Fruit fly (Drosophila melanogaster) whole organism, pupa: ENCODE data around the gene cutlet.

Experiments
- CG10348 ChIP-seq: fragments of 200-800 bp; sonication (Bioruptor generic); IDR thresholded peaks from 2 replicates; pipeline ENCODE4 v1.3.6; 2022; ENCODE audit warnings: missing biosample characterization, missing genetic modification characterization
- CG12605 ChIP-seq: fragments of 200-800 bp; sonication (Bioruptor generic); IDR thresholded peaks from 2 replicates; pipeline ENCODE4 v1.3.6; 2022; ENCODE audit warnings: missing biosample characterization, missing genetic modification characterization
- CG13204 ChIP-seq: fragments of 200-800 bp; sonication (Bioruptor generic); optimal IDR thresholded peaks from 2 replicates; lab custom pipeline; 2018; ENCODE audit warnings: missing biosample characterization, mild to moderate bottlenecking, missing genetic modification characterization, moderate library complexity
- CG14655 ChIP-seq: fragments of 200-800 bp; sonication (Bioruptor generic); optimal IDR thresholded peaks from 3 replicates; lab custom pipeline; 2017; ENCODE audit warnings: mild to moderate bottlenecking, missing biosample characterization, missing genetic modification reagents, missing genetic modification characterization
- CG15710 ChIP-seq: fragments of 200-800 bp; sonication (Bioruptor generic); optimal IDR thresholded peaks from 2 replicates; lab custom pipeline; 2018; ENCODE audit warnings: missing biosample characterization, mild to moderate bottlenecking, missing genetic modification characterization, moderate library complexity
- CG17806 ChIP-seq: fragments of 200-800 bp; sonication (Bioruptor generic); optimal IDR thresholded peaks from 2 replicates; lab custom pipeline; 2018; ENCODE audit warnings: missing biosample characterization, mild to moderate bottlenecking, missing genetic modification characterization, moderate library complexity
- CG32121 ChIP-seq: fragments of 200-800 bp; sonication (Bioruptor generic); IDR thresholded peaks from 2 replicates; pipeline ENCODE4 v1.3.6; 2022; ENCODE audit warnings: missing biosample characterization, missing genetic modification characterization
- CG34367 ChIP-seq: fragments of 200-800 bp; sonication (Bioruptor generic); optimal IDR thresholded peaks from 2 replicates; lab custom pipeline; 2018; ENCODE audit warnings: missing biosample characterization, mild to moderate bottlenecking, missing genetic modification characterization
- CG4496 ChIP-seq: fragments of 200-800 bp; sonication (Bioruptor generic); IDR thresholded peaks from 3 replicates; pipeline ENCODE4 v1.3.6; 2022; ENCODE audit warnings: missing biosample characterization, missing genetic modification characterization
- CG8159 ChIP-seq: fragments of 200-800 bp; sonication (Bioruptor generic); optimal IDR thresholded peaks from 3 replicates; lab custom pipeline; 2018; ENCODE audit warnings: missing biosample characterization, mild to moderate bottlenecking, missing genetic modification characterization, moderate library complexity
- CG8301 ChIP-seq: fragments of 200-800 bp; sonication (Bioruptor generic); optimal IDR thresholded peaks from 2 replicates; lab custom pipeline; 2018; ENCODE audit warnings: missing biosample characterization, mild to moderate bottlenecking, missing genetic modification characterization
- CG9948 ChIP-seq: fragments of 200-800 bp; sonication (Bioruptor generic); optimal IDR thresholded peaks from 2 replicates; lab custom pipeline; 2018; ENCODE audit warnings: missing biosample characterization, mild to moderate bottlenecking, missing genetic modification characterization, moderate library complexity
- D1 ChIP-seq: fragments of 200-800 bp; sonication (Bioruptor generic); optimal IDR thresholded peaks from 2 replicates; lab custom pipeline; 2018; ENCODE audit warnings: missing biosample characterization, mild to moderate bottlenecking, missing genetic modification characterization, moderate library complexity
- EcR ChIP-seq: fragments of 200-800 bp; sonication (Bioruptor generic); optimal IDR thresholded peaks from 3 replicates; lab custom pipeline; 2019; ENCODE audit warnings: missing biosample characterization, missing genetic modification characterization, mild to moderate bottlenecking, moderate library complexity, missing genetic modification reagents
- Ets98B ChIP-seq: fragments of 200-800 bp; sonication (Bioruptor generic); IDR thresholded peaks from 2 replicates; pipeline ENCODE4 v1.3.6; 2022; ENCODE audit warnings: missing biosample characterization, missing genetic modification characterization
- Pif1A ChIP-seq: fragments of 200-800 bp; sonication (Bioruptor generic); optimal IDR thresholded peaks from 3 replicates; lab custom pipeline; 2016; ENCODE audit warnings: missing biosample characterization, missing genetic modification characterization
- Pif1B ChIP-seq: fragments of 200-800 bp; sonication (Bioruptor generic); optimal IDR thresholded peaks from 3 replicates; lab custom pipeline; 2016; ENCODE audit warnings: missing biosample characterization, missing genetic modification characterization
- Snoo ChIP-seq: fragments of 200-800 bp; sonication (Bioruptor generic); optimal IDR thresholded peaks from 3 replicates; lab custom pipeline; 2017; ENCODE audit warnings: missing biosample characterization, mild to moderate bottlenecking, missing genetic modification characterization, inconsistent platforms
- fd96Ca ChIP-seq: fragments of 200-800 bp; sonication (Bioruptor generic); IDR thresholded peaks from 3 replicates; pipeline ENCODE4 v1.3.6; 2022; ENCODE audit warnings: missing biosample characterization, missing genetic modification characterization
- gl ChIP-seq: fragments of 200-800 bp; sonication (Bioruptor generic); optimal IDR thresholded peaks from 2 replicates; lab custom pipeline; 2018; ENCODE audit warnings: missing biosample characterization, mild to moderate bottlenecking, missing genetic modification characterization
- rn ChIP-seq: fragments of 200-800 bp; sonication (Bioruptor generic); IDR thresholded peaks from 2 replicates; pipeline ENCODE4 v1.3.6; 2022; ENCODE audit warnings: missing biosample characterization, missing genetic modification characterization

Gene cutlet

DNA sequence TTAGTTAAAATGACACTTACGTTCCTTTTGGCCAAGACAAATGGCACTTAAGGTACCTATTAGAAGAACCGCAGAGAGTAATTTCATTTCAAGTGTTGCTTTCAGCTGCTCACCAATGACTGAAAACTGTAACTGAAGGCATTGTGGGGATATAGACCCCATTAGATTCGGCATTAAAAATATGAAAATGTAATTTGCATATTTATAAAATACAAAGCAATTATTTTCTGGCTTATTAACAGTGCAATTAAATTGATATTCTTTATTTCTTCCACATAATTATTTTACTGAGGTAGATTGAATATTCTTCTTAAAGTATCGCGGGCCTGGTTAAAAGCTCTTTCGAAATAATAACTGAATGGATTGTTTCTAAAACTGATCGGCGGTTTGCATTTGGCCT, 42.5 kb downstream of the cutlet start, which contains the start of gene Sfp24Bd:
Sfp24Bd (minus strand) TSS at position 101 of the 400 bp plus-strand sequence.
- TF ChIP-seq CG8301 (tag; lab: Kevin White, UChicago) (no peak), Pif1B (GFP tag; lab: Kevin White, UChicago) (no peak), CG15710 (tag; lab: Kevin White, UChicago) (no peak), CG9948 (no peak)

DNA sequence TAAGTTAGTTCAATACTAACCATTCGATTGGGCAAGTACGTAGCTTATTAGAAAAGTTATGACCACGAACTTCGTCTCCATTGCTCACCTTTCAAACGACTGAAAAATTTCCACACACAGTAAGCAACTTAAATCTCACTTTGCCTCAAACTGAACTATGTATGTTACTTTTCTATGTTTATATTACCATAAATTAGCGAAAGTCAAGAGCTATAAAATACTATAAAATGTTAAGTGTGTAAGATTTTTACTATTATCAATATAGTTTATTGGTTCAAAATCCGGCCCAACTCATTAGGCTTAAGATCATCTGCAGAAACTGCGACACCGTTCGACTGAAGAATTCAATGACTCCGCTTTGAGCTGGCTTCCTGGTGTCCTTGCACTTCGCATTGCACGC, 43.1 kb downstream of the cutlet start, which contains the start of gene Sfp24Ba:
Sfp24Ba (minus strand) TSS at position 101 of the 400 bp plus-strand sequence.
- TF ChIP-seq CG13204 (GFP tag; lab: Kevin White, UChicago) (no peak), CG8159 (no peak), CG14655 (GFP tag; lab: Kevin White, UChicago) (no peak), CG4496 (GFP tag; lab: Robert Waterston, UW) (no peak)

DNA sequence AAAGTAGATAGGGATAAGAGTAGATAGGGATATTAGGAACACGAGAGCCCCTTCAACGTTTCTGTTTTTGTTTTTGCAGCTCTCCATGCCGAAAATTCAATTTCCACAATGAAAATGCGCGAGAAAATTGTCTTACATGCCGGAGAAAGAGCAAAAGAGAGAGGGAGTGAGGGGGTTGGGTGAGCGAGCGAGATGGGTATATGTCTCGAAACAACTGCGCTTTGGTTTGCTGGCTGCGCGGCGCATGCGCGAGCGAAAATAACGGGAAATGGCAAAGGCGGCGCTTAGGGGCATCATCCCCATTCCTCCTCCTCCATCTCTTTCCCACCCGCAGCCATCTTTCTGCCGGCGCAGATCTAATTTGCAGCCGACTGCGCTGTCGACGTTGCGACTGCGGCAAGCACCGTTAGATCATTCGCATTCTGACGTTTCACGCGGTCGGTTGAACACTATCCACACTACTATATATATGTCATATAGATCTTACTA, 49.2 kb downstream of the cutlet start, which contains the start of gene Drgx:
Drgx (plus strand) TSS at position 439 of the 489 bp plus-strand sequence.
- TF ChIP-seq gl (tag; lab: Kevin White, UChicago) = no peak
- TF ChIP-seq Ets98B = 0 out of 2 replicates have a peak, but pooled peaks have one; percentile 12
- no peak for TF ChIP-seq CG12605 (GFP tag; lab: Robert Waterston, UW)
- peak; percentile 20; the same call in 1 of the 2 replicates for TF ChIP-seq CG32121 (GFP tag; lab: Robert Waterston, UW)
- TF ChIP-seq rn = no peak
- TF ChIP-seq Pif1A (GFP tag; lab: Kevin White, UChicago) = no peak
- TF ChIP-seq D1 (tag; lab: Kevin White, UChicago) = peak; percentile 3
- no peak for TF ChIP-seq CG10348 (GFP tag; lab: Robert Waterston, UW)

DNA sequence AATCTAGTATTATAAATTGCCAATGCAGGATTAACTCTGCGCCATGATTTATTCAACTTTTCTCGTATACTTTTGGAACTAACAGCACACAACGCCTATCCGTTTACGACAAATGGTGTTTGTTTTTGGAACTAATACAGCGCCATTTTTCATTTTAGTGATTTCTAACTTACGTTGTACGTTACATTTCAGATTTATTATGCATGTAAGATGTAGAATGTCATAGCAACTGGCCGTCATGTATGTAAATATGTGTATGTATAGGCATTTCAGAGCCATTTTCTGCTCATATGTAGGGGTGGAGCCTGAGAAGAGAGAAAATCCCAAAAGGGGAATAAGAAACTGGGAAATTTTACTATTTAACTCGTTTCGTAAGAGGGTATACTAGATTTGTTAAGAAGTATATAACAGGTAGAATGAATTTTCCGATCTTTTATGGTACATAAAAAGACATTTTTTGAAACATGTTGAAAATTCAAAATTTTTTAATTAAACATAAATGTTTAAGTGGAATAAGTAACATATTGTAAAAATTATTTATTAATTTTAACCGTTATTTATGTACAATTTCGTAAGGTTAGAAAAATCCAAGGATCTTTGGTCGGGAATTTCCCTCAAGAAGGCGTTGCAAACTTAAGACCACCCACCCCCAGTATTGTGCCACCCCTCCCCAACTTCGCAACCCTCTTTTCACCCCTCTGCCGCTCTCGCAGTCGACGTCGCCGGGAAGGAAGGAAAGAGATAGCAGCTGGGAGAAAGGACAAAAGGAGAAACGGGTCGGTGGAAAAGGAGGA, 54.0 kb downstream of the cutlet start:
- TF ChIP-seq EcR (GFP tag; lab: Kevin White, UChicago) = no peak
- TF ChIP-seq CG34367 (tag; lab: Kevin White, UChicago) = no peak
- TF ChIP-seq CG4496 (GFP tag; lab: Robert Waterston, UW) = 0 out of 3 replicates have a peak, but pooled peaks have one; percentile 40
- 0 out of 2 replicates have a peak, but pooled peaks have one; percentile 53 for TF ChIP-seq Ets98B
- no peak for TF ChIP-seq Pif1B (GFP tag; lab: Kevin White, UChicago)
- peak; percentile 51 for TF ChIP-seq CG14655 (GFP tag; lab: Kevin White, UChicago)
- peak; percentile 36; the same call in 1 of the 2 replicates for TF ChIP-seq CG32121 (GFP tag; lab: Robert Waterston, UW)
- TF ChIP-seq CG15710 (tag; lab: Kevin White, UChicago) = peak; percentile 43
- TF ChIP-seq gl (tag; lab: Kevin White, UChicago) = no peak
- TF ChIP-seq CG12605 (GFP tag; lab: Robert Waterston, UW) = no peak
- TF ChIP-seq CG13204 (GFP tag; lab: Kevin White, UChicago) = no peak
- no peak for TF ChIP-seq Pif1A (GFP tag; lab: Kevin White, UChicago)
- peak; percentile 53 for TF ChIP-seq CG8159
- TF ChIP-seq Snoo (tag; lab: Kevin White, UChicago) = no peak
- peak; percentile 29 for TF ChIP-seq CG9948
- no peak for TF ChIP-seq rn
- TF ChIP-seq D1 (tag; lab: Kevin White, UChicago) = peak; percentile 43
- peak; percentile 11 for TF ChIP-seq CG17806 (tag; lab: Kevin White, UChicago)
- peak; percentile 41 for TF ChIP-seq CG8301 (tag; lab: Kevin White, UChicago)
- TF ChIP-seq CG10348 (GFP tag; lab: Robert Waterston, UW) = no peak
- TF ChIP-seq fd96Ca = no peak
